Fruit fly (Drosophila melanogaster): Measurements from ENCODE around the gene CG17646.

dm6 chr2L:1724592-1724940 is 7.8 kb upstream of the CG17646 start:
- TF ChIP-seq bab1 (GFP tag; optimal IDR thresholded peaks at IDR 0.05) (no peak), CG14711 (tag; optimal IDR thresholded peaks at IDR 0.05) (no peak), Mnt (GFP tag; optimal IDR thresholded peaks at IDR 0.05) (no peak), CG12768 (GFP tag; optimal IDR thresholded peaks at IDR 0.05) (no peak), cnc (optimal IDR thresholded peaks at IDR 0.05) (no peak), toe (GFP tag; optimal IDR thresholded peaks at IDR 0.05) (no peak), pad (GFP tag; optimal IDR thresholded peaks at IDR 0.05) (no peak), Crg-1 (GFP tag; optimal IDR thresholded peaks at IDR 0.05) (no peak), cic (GFP tag; optimal IDR thresholded peaks at IDR 0.05) (no peak), CG5204 (GFP tag; optimal IDR thresholded peaks at IDR 0.05) (no peak)

Data from whole organism, adult.